Fruit fly (Drosophila melanogaster) whole organism, embryonic: ENCODE measurements around the gene Grip91.

ENCODE experiments used
- Awh ChIP-seq: fragments of 200-800 bp; sonication (Bioruptor generic); IDR thresholded peaks from 2 replicates; pipeline ENCODE4, ENCODE4 v1.3.6; 2022; ENCODE audit warnings: missing biosample characterization, missing genetic modification characterization
- Bgb ChIP-seq: fragments of 200-800 bp; sonication (Bioruptor generic); IDR thresholded peaks from 2 replicates; pipeline ENCODE4 v1.3.6; 2022; ENCODE audit warnings: missing biosample characterization, missing genetic modification characterization; ENCODE audit not compliant: partially characterized antibody
- CG10267 ChIP-seq: fragments of 200-800 bp; sonication (Bioruptor generic); optimal IDR thresholded peaks from 2 replicates; lab custom pipeline; 2018; ENCODE audit warnings: missing biosample characterization, mild to moderate bottlenecking, missing genetic modification characterization, moderate library complexity
- CG11696 ChIP-seq: fragments of 200-800 bp; sonication (Bioruptor generic); IDR thresholded peaks from 2 replicates; pipeline ENCODE4 v1.3.6; 2022; ENCODE audit warnings: missing biosample characterization, missing genetic modification characterization
- CG12155 ChIP-seq: fragments of 200-800 bp; sonication (Bioruptor generic); optimal IDR thresholded peaks from 3 replicates; lab custom pipeline; 2016; ENCODE audit warnings: missing biosample characterization, missing genetic modification characterization
- CG12659 ChIP-seq: fragments of 200-800 bp; sonication (Bioruptor generic); optimal IDR thresholded peaks from 3 replicates; lab custom pipeline; 2017; ENCODE audit warnings: mild to moderate bottlenecking, missing biosample characterization, missing genetic modification reagents, missing genetic modification characterization
- CG13624 ChIP-seq: fragments of 200-800 bp; sonication (Bioruptor generic); optimal IDR thresholded peaks from 2 replicates; lab custom pipeline; 2016; ENCODE audit warnings: missing biosample characterization, missing genetic modification characterization
- CG15073 ChIP-seq: fragments of 200-800 bp; sonication (Bioruptor generic); optimal IDR thresholded peaks from 2 replicates; lab custom pipeline; 2016; ENCODE audit warnings: missing biosample characterization, missing genetic modification characterization
- CG15696 ChIP-seq: fragments of 200-800 bp; sonication (Bioruptor generic); optimal IDR thresholded peaks from 2 replicates; lab custom pipeline; 2019; ENCODE audit warnings: missing biosample characterization, mild to moderate bottlenecking, missing genetic modification characterization, moderate library complexity
- CG17829 ChIP-seq: fragments of 200-800 bp; optimal IDR thresholded peaks from 2 replicates; lab custom pipeline; 2019; ENCODE audit warnings: missing biosample characterization, mild to moderate bottlenecking, missing genetic modification characterization, moderate library complexity
- CG2120 ChIP-seq: fragments of 200-800 bp; sonication (Bioruptor generic); optimal IDR thresholded peaks from 3 replicates; lab custom pipeline; 2016; ENCODE audit warnings: missing biosample characterization, missing genetic modification characterization
- CG2129 ChIP-seq: fragments of 200-800 bp; sonication (Bioruptor generic); IDR thresholded peaks from 2 replicates; pipeline ENCODE4 v1.3.6; 2022; ENCODE audit warnings: missing biosample characterization, missing genetic modification characterization; ENCODE audit not compliant: partially characterized antibody
- CG3726 ChIP-seq: fragments of 200-800 bp; sonication (Bioruptor generic); IDR thresholded peaks from 3 replicates; pipeline ENCODE4, ENCODE4 v1.3.6; 2022; ENCODE audit warnings: missing biosample characterization, missing genetic modification characterization
- CG4854 ChIP-seq: fragments of 200-800 bp; sonication (Bioruptor generic); optimal IDR thresholded peaks from 2 replicates; lab custom pipeline; 2016; ENCODE audit warnings: missing biosample characterization, missing genetic modification characterization, inconsistent platforms
- CG8924 ChIP-seq: fragments of 200-800 bp; optimal IDR thresholded peaks from 3 replicates; lab custom pipeline; 2019; ENCODE audit warnings: missing biosample characterization, mild to moderate bottlenecking, missing genetic modification characterization, moderate library complexity
- CG9609 ChIP-seq: fragments of 200-800 bp; sonication (Bioruptor generic); optimal IDR thresholded peaks from 3 replicates; lab custom pipeline; 2016; ENCODE audit warnings: missing biosample characterization, missing genetic modification characterization
- CG9727 ChIP-seq: fragments of 200-800 bp; sonication (Bioruptor generic); optimal IDR thresholded peaks from 3 replicates; lab custom pipeline; 2017; ENCODE audit warnings: missing biosample characterization, mild to moderate bottlenecking, missing genetic modification characterization
- CG9797 ChIP-seq: fragments of 200-800 bp; sonication (Bioruptor generic); optimal IDR thresholded peaks from 3 replicates; lab custom pipeline; 2018; ENCODE audit warnings: missing biosample characterization, mild to moderate bottlenecking, missing genetic modification characterization
- Camta ChIP-seq: fragments of 200-800 bp; sonication (Bioruptor generic); optimal IDR thresholded peaks from 2 replicates; lab custom pipeline; 2016; ENCODE audit warnings: missing biosample characterization, missing genetic modification characterization
- Dp ChIP-seq: fragments of 200-800 bp; sonication (Bioruptor generic); optimal IDR thresholded peaks from 2 replicates; lab custom pipeline; 2018; ENCODE audit warnings: missing biosample characterization, mild to moderate bottlenecking, missing genetic modification characterization, moderate library complexity
- Dref ChIP-seq: fragments of 200-800 bp; sonication (Bioruptor generic); IDR thresholded peaks from 2 replicates; pipeline ENCODE4 v1.3.6; 2022; ENCODE audit warnings: missing biosample characterization, missing genetic modification characterization
- E2f2 ChIP-seq: fragments of 200-800 bp; sonication (Bioruptor generic); IDR thresholded peaks from 2 replicates; pipeline ENCODE4 v1.3.6; 2022; ENCODE audit warnings: missing biosample characterization, missing genetic modification characterization
- MBD-R2 ChIP-seq: fragments of 200-800 bp; sonication (Bioruptor generic); IDR thresholded peaks from 2 replicates; pipeline ENCODE4 v1.3.6; 2022; ENCODE audit warnings: missing biosample characterization, missing genetic modification characterization
- Mad ChIP-seq: fragments of 200-800 bp; sonication (Bioruptor generic); optimal IDR thresholded peaks from 2 replicates; lab custom pipeline; 2016; ENCODE audit warnings: missing biosample characterization, missing genetic modification characterization
- Myb ChIP-seq: fragments of 200-800 bp; sonication (Bioruptor generic); optimal IDR thresholded peaks from 2 replicates; lab custom pipeline; 2016; ENCODE audit warnings: missing biosample characterization, missing genetic modification characterization
- Scr ChIP-seq: fragments of 200-800 bp; sonication (Bioruptor generic); IDR thresholded peaks from 2 replicates; pipeline ENCODE4 v1.3.6; 2022; ENCODE audit warnings: missing biosample characterization, missing genetic modification characterization; ENCODE audit not compliant: partially characterized antibody
- Sry-δ ChIP-seq: fragments of 200-800 bp; sonication (Bioruptor generic); optimal IDR thresholded peaks from 2 replicates; lab custom pipeline; 2016; ENCODE audit warnings: missing biosample characterization, missing genetic modification characterization
- Ssrp ChIP-seq: fragments of 200-800 bp; sonication (Bioruptor generic); optimal IDR thresholded peaks from 2 replicates; lab custom pipeline; 2018; ENCODE audit warnings: missing biosample characterization, mild to moderate bottlenecking, missing genetic modification characterization, moderate library complexity
- Xbp1 ChIP-seq: fragments of 200-800 bp; sonication (Bioruptor generic); optimal IDR thresholded peaks from 3 replicates; lab custom pipeline; 2016; ENCODE audit warnings: missing biosample characterization, mild to moderate bottlenecking, missing genetic modification characterization
- amos ChIP-seq: fragments of 200-800 bp; sonication (Bioruptor generic); IDR thresholded peaks from 2 replicates; pipeline ENCODE4 v1.3.6; 2022; ENCODE audit warnings: missing biosample characterization, missing genetic modification characterization; ENCODE audit not compliant: partially characterized antibody
- ato ChIP-seq: fragments of 200-800 bp; sonication (Bioruptor generic); IDR thresholded peaks from 2 replicates; pipeline ENCODE4 v1.3.6; 2022; ENCODE audit warnings: missing biosample characterization, missing genetic modification characterization; ENCODE audit not compliant: partially characterized antibody
- bbx ChIP-seq: fragments of 200-800 bp; sonication (Bioruptor generic); IDR thresholded peaks from 2 replicates; pipeline ENCODE4 v1.3.6; 2022; ENCODE audit warnings: missing biosample characterization, missing genetic modification characterization; ENCODE audit not compliant: partially characterized antibody
- btn ChIP-seq: fragments of 200-800 bp; sonication (Bioruptor generic); optimal IDR thresholded peaks from 2 replicates; lab custom pipeline; 2016; ENCODE audit warnings: missing biosample characterization, missing genetic modification characterization
- cas ChIP-seq: fragments of 200-800 bp; sonication (Bioruptor generic); IDR thresholded peaks from 2 replicates; pipeline ENCODE4 v1.3.6; 2022; ENCODE audit warnings: missing biosample characterization, missing genetic modification characterization
- cg ChIP-seq: fragments of 200-800 bp; sonication (Bioruptor generic); optimal IDR thresholded peaks from 3 replicates; lab custom pipeline; 2019; ENCODE audit warnings: missing biosample characterization, mild to moderate bottlenecking, missing genetic modification characterization, moderate library complexity
- crc ChIP-seq: fragments of 200-800 bp; sonication (Bioruptor generic); optimal IDR thresholded peaks from 2 replicates; lab custom pipeline; 2016; ENCODE audit warnings: missing biosample characterization, missing genetic modification characterization
- dimm ChIP-seq: fragments of 200-800 bp; sonication (Bioruptor generic); IDR thresholded peaks from 2 replicates; pipeline ENCODE4 v1.3.6; 2022; ENCODE audit warnings: missing biosample characterization, missing genetic modification characterization
- hbn ChIP-seq: fragments of 200-800 bp; sonication (Bioruptor generic); IDR thresholded peaks from 2 replicates; pipeline ENCODE4 v1.3.6; 2022; ENCODE audit warnings: missing biosample characterization, missing genetic modification characterization; ENCODE audit not compliant: partially characterized antibody
- insv ChIP-seq, 2 experiments: fragments of 200-800 bp; sonication (Bioruptor generic); optimal IDR thresholded peaks; 3 replicates each; lab custom pipeline; 2016 to 2018; ENCODE audit warnings: missing biosample characterization in 2 of 2, missing genetic modification characterization in 2 of 2
- inv ChIP-seq: fragments of 200-800 bp; sonication (Bioruptor generic); IDR thresholded peaks from 2 replicates; pipeline ENCODE4 v1.3.6; 2022; ENCODE audit warnings: missing biosample characterization, missing genetic modification characterization; ENCODE audit not compliant: partially characterized antibody
- nau ChIP-seq: fragments of 200-800 bp; sonication (Bioruptor generic); optimal IDR thresholded peaks from 3 replicates; lab custom pipeline; 2017; ENCODE audit warnings: missing biosample characterization, mild to moderate bottlenecking, missing genetic modification characterization, missing genetic modification reagents
- nerfin-2 ChIP-seq: fragments of 200-800 bp; sonication (Bioruptor generic); IDR thresholded peaks from 2 replicates; pipeline ENCODE4 v1.3.6; 2022; ENCODE audit warnings: missing biosample characterization, missing genetic modification characterization; ENCODE audit not compliant: partially characterized antibody
- pho ChIP-seq: fragments of 200-800 bp; sonication (Bioruptor generic); optimal IDR thresholded peaks from 2 replicates; lab custom pipeline; 2016; ENCODE audit warnings: missing biosample characterization, missing genetic modification characterization
- pzg ChIP-seq: fragments of 200-800 bp; sonication (Bioruptor generic); optimal IDR thresholded peaks from 3 replicates; lab custom pipeline; 2018; ENCODE audit warnings: missing biosample characterization, mild to moderate bottlenecking, missing genetic modification characterization, moderate library complexity
- run ChIP-seq: fragments of 200-800 bp; sonication (Bioruptor generic); optimal IDR thresholded peaks from 3 replicates; lab custom pipeline; 2018; ENCODE audit warnings: missing biosample characterization, mild to moderate bottlenecking, missing genetic modification characterization
- salm ChIP-seq: fragments of 200-800 bp; sonication (Bioruptor generic); optimal IDR thresholded peaks from 2 replicates; lab custom pipeline; 2018; ENCODE audit warnings: missing biosample characterization, mild to moderate bottlenecking, missing genetic modification characterization
- sna ChIP-seq: fragments of 200-800 bp; sonication (Bioruptor generic); IDR thresholded peaks from 2 replicates; pipeline ENCODE4 v1.3.6; 2022; ENCODE audit warnings: missing biosample characterization, missing genetic modification characterization; ENCODE audit not compliant: partially characterized antibody
- stwl ChIP-seq: fragments of 200-800 bp; sonication (Bioruptor generic); optimal IDR thresholded peaks from 3 replicates; lab custom pipeline; 2018; ENCODE audit warnings: missing biosample characterization, mild to moderate bottlenecking, missing genetic modification characterization, moderate library complexity
- trem ChIP-seq: fragments of 200-800 bp; optimal IDR thresholded peaks from 3 replicates; lab custom pipeline; 2019; ENCODE audit warnings: missing biosample characterization, mild to moderate bottlenecking, missing genetic modification characterization, moderate library complexity
- vnd ChIP-seq: fragments of 200-800 bp; sonication (Bioruptor generic); IDR thresholded peaks from 3 replicates; pipeline ENCODE4 v1.3.6; 2022; ENCODE audit warnings: missing biosample characterization, missing genetic modification characterization; ENCODE audit not compliant: partially characterized antibody

Gene Grip91

DNA sequence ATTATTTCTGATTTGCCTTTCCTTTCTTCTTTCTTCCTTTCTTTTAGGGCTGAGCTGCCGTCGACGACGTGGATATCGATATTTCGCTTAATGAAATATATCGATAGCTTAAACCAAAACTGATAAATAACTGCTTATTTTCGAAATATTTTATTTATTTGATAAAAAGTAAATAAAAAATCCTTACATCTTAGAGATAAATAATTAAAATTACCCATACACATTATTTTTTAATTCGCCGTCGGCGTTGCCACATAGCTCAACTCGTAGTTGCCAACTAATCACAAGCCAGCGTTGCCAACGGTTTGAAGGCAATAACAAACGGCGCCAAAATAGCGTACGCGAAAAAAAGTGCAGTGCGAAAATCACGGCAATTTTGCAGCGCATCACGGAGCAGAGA lies 22.5 kb downstream of the Grip91 start, which contains the start of the genes Mrgn1 and mus101 (continued):
- TF ChIP-seq hbn (GFP tag; lab: Robert Waterston, UW) (peak; percentile 78), Scr (peak; percentile 85), dimm (GFP tag; lab: Robert Waterston, UW) (no peak), crc (no peak), Sry-δ (GFP tag; lab: Kevin White, UChicago) (peak; percentile 83), Ssrp (no peak), MBD-R2 (GFP tag; lab: Robert Waterston, UW) (peak; percentile 90), Dp (GFP tag; lab: Kevin White, UChicago) (peak; percentile 78), CG11696 (no peak), cg (GFP tag; lab: Kevin White, UChicago) (peak; percentile 30), sna (GFP tag; lab: Robert Waterston, UW) (peak; percentile 81), Xbp1 (GFP tag; lab: Kevin White, UChicago) (no peak), CG2120 (GFP tag; lab: Kevin White, UChicago) (peak; percentile 8), stwl (peak; percentile 56), Myb (GFP tag; lab: Kevin White, UChicago) (peak; percentile 23), vnd (GFP tag; lab: Robert Waterston, UW) (peak; percentile 66), CG8924 (tag; lab: Kevin White, UChicago) (peak; percentile 29), CG9727 (GFP tag; lab: Kevin White, UChicago) (peak; percentile 2), E2f2 (GFP tag; lab: Robert Waterston, UW) (peak; percentile 82), trem (tag; lab: Kevin White, UChicago) (peak; percentile 80), CG12659 (GFP tag; lab: Kevin White, UChicago) (peak; percentile 62), nau (GFP tag; lab: Kevin White, UChicago) (no peak), ato (0 out of 2 replicates have a peak, but pooled peaks have one; percentile 30), Mad (no peak), insv (GFP tag; optimal IDR thresholded peaks at IDR 0.05; lab: Kevin White, UChicago) (peak in 1 of 2 experiments; percentile 63), Dref (GFP tag; lab: Robert Waterston, UW) (peak; percentile 72), cas (GFP tag; lab: Robert Waterston, UW) (no peak), CG4854 (peak; percentile 97), CG9609 (no peak), Awh (GFP tag; lab: Robert Waterston, UW) (no peak), Bgb (GFP tag; lab: Robert Waterston, UW) (peak; percentile 70), pho (GFP tag; lab: Kevin White, UChicago) (no peak), bbx (peak; percentile 58; the same call in 1 of the 2 replicates), CG13624 (GFP tag; lab: Kevin White, UChicago) (no peak), CG2129 (GFP tag; lab: Robert Waterston, UW) (peak; percentile 71), salm (tag; lab: Kevin White, UChicago) (no peak), CG9797 (GFP tag; lab: Kevin White, UChicago) (peak; percentile 46), inv (GFP tag; lab: Robert Waterston, UW) (peak; percentile 71), nerfin-2 (GFP tag; lab: Robert Waterston, UW) (peak; percentile 57; the same call in 1 of the 2 replicates), btn (GFP tag; lab: Kevin White, UChicago) (no peak), run (tag; lab: Kevin White, UChicago) (no peak), Camta (GFP tag; lab: Kevin White, UChicago) (no peak), amos (GFP tag; lab: Robert Waterston, UW) (peak; percentile 66), CG15696 (tag; lab: Kevin White, UChicago) (no peak), CG17829 (tag; lab: Kevin White, UChicago) (peak; percentile 41), CG10267 (tag; lab: Kevin White, UChicago) (peak; percentile 52), CG15073 (no peak), CG12155 (no peak), CG3726 (GFP tag; lab: Robert Waterston, UW) (no peak), pzg (GFP tag; lab: Kevin White, UChicago) (peak; percentile 76)
